ENCODE assay signal across 4 fruit fly cellular contexts in the genomic region with DNA sequence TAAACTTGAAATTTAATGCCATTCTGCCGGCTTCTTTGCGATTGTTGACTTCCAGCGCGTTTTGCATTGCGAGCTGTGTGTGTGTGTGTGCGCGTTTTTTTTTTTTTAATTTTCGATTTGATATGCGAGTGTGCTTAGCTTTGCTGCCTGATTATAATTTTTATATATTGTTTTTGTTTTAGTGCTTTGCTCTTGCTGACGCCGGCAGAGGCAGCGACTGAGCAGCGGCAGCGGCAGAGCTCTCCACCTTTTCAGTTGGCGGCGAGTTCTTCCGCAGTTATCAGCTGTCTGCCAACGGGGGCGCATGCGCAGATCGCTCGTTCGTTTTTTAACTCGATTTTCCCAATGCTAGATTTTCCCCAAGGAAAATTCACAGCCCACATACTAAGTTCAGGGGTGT.
A peak's percentile ranks its signal among the peaks of the same experiment; 100 is the strongest.
TF ChIP-seq lines count a peak whose summit lies in the region.

No protein-coding gene starts in this region.

- no peak for TF ChIP-seq CTCF in whole organism, embryonic (GFP tag; optimal IDR thresholded peaks at IDR 0.05; lab: Kevin White, UChicago)

TF ChIP-seq in whole organism, adult, 20 proteins besides CTCF, POLR2A, EP300 and RAD21:
- peak; percentile 32 for TF ChIP-seq tj (GFP tag; optimal IDR thresholded peaks at IDR 0.05; lab: Kevin White, UChicago)
- no peak for TF ChIP-seq kay (GFP tag; lab: Kevin White, UChicago; ENCODE audit: borderline replicate concordance)

TF ChIP-seq in whole organism, embryonic, 481 proteins besides CTCF, POLR2A, EP300 and RAD21:
- peak; percentile 87 for TF ChIP-seq Adf1 (GFP tag; IDR thresholded peaks at IDR 0.05; lab: Robert Waterston, UW)
- no peak for TF ChIP-seq fd96Cb (tag; optimal IDR thresholded peaks at IDR 0.05; lab: Kevin White, UChicago)
- peak; percentile 63; the same call in 1 of the 4 replicates for TF ChIP-seq chinmo (GFP tag; IDR thresholded peaks at IDR 0.05; lab: Robert Waterston, UW; ENCODE audit: partially characterized antibody)
- no peak for TF ChIP-seq CG6654 (GFP tag; optimal IDR thresholded peaks at IDR 0.05; lab: Kevin White, UChicago)
- TF ChIP-seq sens (GFP tag; lab: Kevin White, UChicago) = peak; percentile 40
- 0 out of 3 replicates have a peak, but pooled peaks have one; percentile 6 for TF ChIP-seq Dbx (GFP tag; IDR thresholded peaks at IDR 0.05; lab: Robert Waterston, UW)
- TF ChIP-seq dysf (GFP tag; IDR thresholded peaks at IDR 0.05; lab: Robert Waterston, UW) = peak; percentile 11; the same call in 1 of the 3 replicates
TF ChIP-seq in whole organism, embryonic: peak in this region for 5.

TF ChIP-seq in whole organism, prepupa, 60 proteins besides CTCF, POLR2A, EP300 and RAD21:
- TF ChIP-seq OdsH (GFP tag; optimal IDR thresholded peaks at IDR 0.05; lab: Kevin White, UChicago) = no peak
- TF ChIP-seq CG6163 (GFP tag; IDR thresholded peaks at IDR 0.05; lab: Robert Waterston, UW) = peak; percentile 51; the same call in 2 of the 3 replicates

TF ChIP-seq in whole organism, pupa, 21 proteins besides CTCF, POLR2A, EP300 and RAD21:
- no peak for TF ChIP-seq D1 (tag; optimal IDR thresholded peaks at IDR 0.05; lab: Kevin White, UChicago)
- peak; percentile 35 for TF ChIP-seq EcR (GFP tag; optimal IDR thresholded peaks at IDR 0.05; lab: Kevin White, UChicago)
TF ChIP-seq in whole organism, pupa: peak in this region for 1.
